Worm (Caenorhabditis elegans) whole organism, late embryonic: ENCODE data around the gene R11F4.1.

Source experiments
- K09A11.1 ChIP-seq: sonication (generic microtip); optimal IDR thresholded peaks from 2 replicates; lab custom pipeline; 2017; ENCODE audit warnings: antibody characterized with exemption, mild to moderate bottlenecking, missing genetic modification characterization, missing compliant biosample characterization; ENCODE audit not compliant: insufficient read depth
- ceh-14 ChIP-seq: sonication (generic microtip); optimal IDR thresholded peaks from 2 replicates; lab custom pipeline; 2016; ENCODE audit warnings: missing genotype, missing genetic modification characterization, missing compliant biosample characterization
- ceh-34 ChIP-seq: sonication (generic microtip); optimal IDR thresholded peaks from 2 replicates; lab custom pipeline; 2016; ENCODE audit warnings: mild to moderate bottlenecking, missing genetic modification characterization, missing compliant biosample characterization
- ceh-48 ChIP-seq: sonication (generic microtip); optimal IDR thresholded peaks from 2 replicates; lab custom pipeline; 2016; ENCODE audit warnings: missing genetic modification characterization, inconsistent platforms, missing compliant biosample characterization
- ceh-6 ChIP-seq: fragments of 200-800 bp; sonication (Bioruptor generic); optimal IDR thresholded peaks from 2 replicates; lab custom pipeline; 2018; ENCODE audit warnings: mild to moderate bottlenecking, missing genetic modification characterization, missing compliant biosample characterization
- ceh-9 ChIP-seq: sonication (generic microtip); optimal IDR thresholded peaks from 2 replicates; lab custom pipeline; 2016; ENCODE audit warnings: mild to moderate bottlenecking, missing genetic modification characterization, inconsistent platforms, missing compliant biosample characterization
- che-1 ChIP-seq: sonication (generic microtip); optimal IDR thresholded peaks from 2 replicates; lab custom pipeline; 2016; ENCODE audit warnings: mild to moderate bottlenecking, missing genetic modification characterization, missing compliant biosample characterization
- fax-1 ChIP-seq: sonication (generic microtip); optimal IDR thresholded peaks from 2 replicates; lab custom pipeline; 2016; ENCODE audit warnings: missing genotype, missing genetic modification characterization, missing compliant biosample characterization
- fkh-6 ChIP-seq: sonication (generic microtip); optimal IDR thresholded peaks from 2 replicates; lab custom pipeline; 2016; ENCODE audit warnings: missing genetic modification characterization, missing compliant biosample characterization
- nfya-1 ChIP-seq: sonication (generic microtip); optimal IDR thresholded peaks from 2 replicates; lab custom pipeline; 2017; ENCODE audit warnings: missing genetic modification characterization, mild to moderate bottlenecking, missing compliant biosample characterization, antibody characterized with exemption, moderate library complexity
- nhr-11 ChIP-seq: fragments of 150-350 bp; optimal IDR thresholded peaks from 2 replicates; lab custom pipeline; 2014; ENCODE audit warnings: missing biosample characterization, missing genetic modification characterization
- pat-9 ChIP-seq: fragments of 200-800 bp; sonication (Bioruptor generic); optimal IDR thresholded peaks from 2 replicates; lab custom pipeline; 2018; ENCODE audit warnings: mild to moderate bottlenecking, missing genetic modification characterization, moderate library complexity, missing compliant biosample characterization
- pha-4 ChIP-seq: fragments of 150-350 bp; optimal IDR thresholded peaks from 2 replicates; lab custom pipeline; 2018; ENCODE audit warnings: missing biosample characterization, missing genetic modification reagents, missing genetic modification characterization
- pqm-1 ChIP-seq: sonication (generic microtip); optimal IDR thresholded peaks from 2 replicates; lab custom pipeline; 2016; ENCODE audit warnings: missing genetic modification characterization, missing compliant biosample characterization

- TF ChIP-seq ceh-14 (tag; lab: Kevin White, UChicago), result no peak
- TF ChIP-seq ceh-6 (GFP tag; lab: Kevin White, UChicago), result no peak
- no peak for TF ChIP-seq pat-9 (tag; lab: Kevin White, UChicago)
- TF ChIP-seq K09A11.1, result no peak
- no peak for TF ChIP-seq pha-4 (tag; lab: Kevin White, UChicago)
- TF ChIP-seq nfya-1, result no peak
- TF ChIP-seq ceh-34 (tag; lab: Kevin White, UChicago), result no peak
- TF ChIP-seq ceh-48 (tag; lab: Kevin White, UChicago), result no peak
- TF ChIP-seq pqm-1 (tag; lab: Kevin White, UChicago), result no peak
- no peak for TF ChIP-seq nhr-11 (tag; lab: Kevin White, UChicago)
- no peak for TF ChIP-seq fax-1 (tag; lab: Kevin White, UChicago)
- TF ChIP-seq ceh-9 (tag; lab: Kevin White, UChicago), result no peak
- TF ChIP-seq fkh-6 (tag; lab: Kevin White, UChicago), result no peak
- no peak for TF ChIP-seq che-1
These were observed 2.5 kb downstream of the R11F4.1 start for ce11 chrII:4094030-4094846.
